Worm (Caenorhabditis elegans): ENCODE results near the gene F26F2.4.

DNA sequence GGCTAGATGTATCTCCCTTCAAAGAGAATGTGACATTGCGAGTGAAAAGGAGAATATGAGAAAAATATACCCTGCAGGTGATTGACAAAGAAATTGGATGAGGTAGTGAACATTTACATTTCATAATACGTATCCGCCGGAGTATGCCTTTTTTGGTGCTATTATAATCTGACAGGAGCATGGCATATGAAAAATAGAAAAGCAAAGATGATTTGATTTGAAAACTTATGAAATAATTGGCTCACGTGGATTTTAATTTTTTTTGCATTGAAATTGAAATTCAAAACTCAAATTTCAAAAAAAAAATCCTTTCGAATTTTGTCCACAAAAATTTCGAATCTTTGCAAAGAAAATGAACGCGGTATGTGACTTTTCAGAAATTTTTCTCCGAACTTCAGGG lies 33.9 kb downstream of the F26F2.4 start, which contains the start of gene ttr-11:
- TF ChIP-seq hlh-30 (tag; optimal IDR thresholded peaks at IDR 0.05; ENCODE audit: insufficient read depth): no peak
- TF ChIP-seq hlh-6 (tag; optimal IDR thresholded peaks at IDR 0.05): no peak
- no peak for TF ChIP-seq ceh-45 (GFP tag; IDR thresholded peaks at IDR 0.05)
